Fruit fly (Drosophila melanogaster) whole organism, wandering third instar larva: ENCODE results near the gene BG642312.

Experiments
- CG32264 ChIP-seq: fragments of 200-800 bp; sonication (Bioruptor generic); optimal IDR thresholded peaks from 2 replicates; lab custom pipeline; 2016; ENCODE audit warnings: missing biosample characterization, missing genetic modification characterization
- Dif ChIP-seq: fragments of 200-275, 200-300 bp; sonication (Bioruptor generic); optimal IDR thresholded peaks from 2 replicates; lab custom pipeline; 2018; ENCODE audit warnings: missing biosample characterization, missing genetic modification characterization; ENCODE audit not compliant: partially characterized antibody
- Myc ChIP-seq: fragments of >200 bp; optimal IDR thresholded peaks from 2 replicates; lab custom pipeline; 2017

dm6 chr3L:6200173-6200572 is 33.0 kb downstream of the BG642312 start, which contains the start of gene CG8219:
- no peak for TF ChIP-seq Myc
- no peak for TF ChIP-seq CG32264 (GFP tag; lab: Kevin White, UChicago)
- no peak for TF ChIP-seq Dif
